Fruit fly (Drosophila melanogaster) whole organism, larva: Measurements from ENCODE around the gene Bcat.

Source experiments
- noc ChIP-seq: fragments of 200-800 bp; sonication (Bioruptor generic); optimal IDR thresholded peaks from 3 replicates; lab custom pipeline; 2019; ENCODE audit warnings: missing biosample characterization, mild to moderate bottlenecking, missing genetic modification characterization, moderate library complexity

The Bcat gene

dm6 chrX:13403962-13404830, 7.5 kb downstream of the Bcat start, which contains the start of gene GstT4:
TSS of gene GstT4 (plus strand) at chrX:13404749.
- TF ChIP-seq noc: peak; percentile 19

- TF ChIP-seq noc: no peak
Observed at dm6 chrX:13406293-13406692, 9.6 kb downstream of the Bcat start.

- no peak for TF ChIP-seq noc
Observed at dm6 chrX:13407673-13408072, 11.0 kb downstream of the Bcat start.

dm6 chrX:13410887-13411286, 14.2 kb downstream of the Bcat start:
- no peak for TF ChIP-seq noc

- no peak for TF ChIP-seq noc
Observed at dm6 chrX:13411376-13411973, 14.8 kb downstream of the Bcat start.

- TF ChIP-seq noc: no peak
Observed at dm6 chrX:13412941-13413613, 16.4 kb downstream of the Bcat start, which contains the start of the genes CG1998 and Set2. TSS of gene CG1998 (minus strand) at chrX:13413074. TSS of gene Set2 (plus strand) at chrX:13413242.

- TF ChIP-seq noc: no peak
Observed at dm6 chrX:13421059-13421458, 24.4 kb downstream of the Bcat start.

dm6 chrX:13434065-13434464, 37.4 kb downstream of the Bcat start:
- TF ChIP-seq noc: no peak

dm6 chrX:13444687-13445086, 48.0 kb downstream of the Bcat start:
- TF ChIP-seq noc: no peak

dm6 chrX:13445695-13446094, 49.0 kb downstream of the Bcat start, which contains the start of gene Neto:
TSS of gene Neto (plus strand) at chrX:13445903.
- TF ChIP-seq noc: no peak

dm6 chrX:13447438-13447837, 50.7 kb downstream of the Bcat start:
- TF ChIP-seq noc: no peak

dm6 chrX:13450754-13451153, 54.1 kb downstream of the Bcat start:
- TF ChIP-seq noc: no peak
